Worm (Caenorhabditis elegans): ENCODE results near the gene alg-1.

DNA sequence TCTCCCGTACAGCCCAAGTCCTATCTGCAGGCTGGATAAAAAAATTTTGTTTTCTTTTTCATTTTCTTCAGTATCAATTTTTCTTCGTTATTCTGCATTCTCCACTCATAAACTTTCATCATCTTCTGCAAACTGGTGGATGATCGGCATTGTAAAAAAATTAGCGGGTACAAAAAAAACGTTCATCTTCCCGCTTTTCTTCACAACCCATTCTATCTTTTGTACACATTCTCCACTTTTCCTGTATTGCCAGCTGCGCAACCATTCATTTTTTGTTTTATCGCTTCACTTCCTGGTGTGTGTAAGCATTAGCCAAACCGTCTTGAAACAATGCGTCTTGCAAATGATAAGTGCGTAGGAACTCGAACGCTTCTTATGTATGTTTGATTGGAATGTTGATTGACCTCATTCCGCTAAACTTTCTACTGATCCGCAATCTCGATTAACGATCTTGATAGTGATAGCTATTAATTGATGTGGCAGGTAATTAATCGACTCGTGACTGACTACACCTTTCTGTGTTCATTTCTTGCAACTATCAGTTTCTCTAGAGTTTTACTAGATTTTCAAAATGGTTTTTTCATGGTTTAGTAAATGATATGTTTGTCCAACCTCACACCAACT, 25.6 kb downstream of the alg-1 start:
- TF ChIP-seq unc-39 (tag; optimal IDR thresholded peaks at IDR 0.05) (no peak), nhr-12 (tag; optimal IDR thresholded peaks at IDR 0.05) (no peak), unc-55 (GFP tag; optimal IDR thresholded peaks at IDR 0.05) (no peak), ceh-16 (tag; optimal IDR thresholded peaks at IDR 0.05) (peak; percentile 97), egl-27 (tag; optimal IDR thresholded peaks at IDR 0.05) (peak; percentile 58), lin-11 (tag; optimal IDR thresholded peaks at IDR 0.05) (no peak), alr-1 (tag; optimal IDR thresholded peaks at IDR 0.05) (no peak), snpc-4 (tag; optimal IDR thresholded peaks at IDR 0.05) (no peak), elt-1 (tag; optimal IDR thresholded peaks at IDR 0.05) (peak; percentile 59), ztf-4 (tag; optimal IDR thresholded peaks at IDR 0.05) (no peak), dmd-4 (tag; optimal IDR thresholded peaks at IDR 0.05) (no peak)

Data from whole organism, L2 larva.